Worm (Caenorhabditis elegans): Measurements from ENCODE around the gene F54D12.8.

DNA sequence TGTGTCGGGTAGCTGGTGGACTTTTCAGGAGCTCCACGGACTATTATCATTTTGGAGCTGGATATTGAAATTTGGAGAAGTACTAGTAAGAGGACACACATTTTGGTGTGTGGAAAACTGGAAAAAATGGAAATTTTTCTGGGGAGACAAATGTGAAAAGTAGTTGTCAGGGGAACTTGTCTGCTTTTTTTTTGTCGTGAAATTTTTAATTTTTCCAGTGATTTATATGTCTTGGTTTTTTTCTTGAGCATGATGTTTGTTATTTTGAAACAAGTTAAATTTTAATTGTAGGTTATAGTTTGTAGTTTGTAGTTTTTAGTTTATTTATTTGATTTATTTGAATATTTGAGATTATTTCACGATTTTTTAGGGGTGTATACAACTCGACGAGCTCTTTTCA is 12.6 kb downstream of the F54D12.8 start, which contains the start of gene F54D12.7:
- TF ChIP-seq vab-7 (GFP tag; IDR thresholded peaks at IDR 0.05) (no peak), T20F7.1 (GFP tag; optimal IDR thresholded peaks at IDR 0.05) (no peak), fos-1 (tag; optimal IDR thresholded peaks at IDR 0.05) (no peak), nhr-77 (tag; optimal IDR thresholded peaks at IDR 0.05) (no peak)

Data from whole organism, L4 larva.